Worm (Caenorhabditis elegans) whole organism, late embryonic: Measurements from ENCODE around the gene nhr-19.

ENCODE experiments used
- ceh-14 ChIP-seq: sonication (generic microtip); optimal IDR thresholded peaks from 2 replicates; lab custom pipeline; 2016; ENCODE audit warnings: missing genotype, missing genetic modification characterization, missing compliant biosample characterization
- elt-2 ChIP-seq: sonication (generic microtip); optimal IDR thresholded peaks from 2 replicates; lab custom pipeline; 2016; ENCODE audit warnings: missing genetic modification reagents, missing genetic modification characterization, missing compliant biosample characterization
- ets-4 ChIP-seq: sonication (generic microtip); optimal IDR thresholded peaks from 2 replicates; lab custom pipeline; 2016; ENCODE audit warnings: missing genetic modification characterization, missing compliant biosample characterization
- fax-1 ChIP-seq: sonication (generic microtip); optimal IDR thresholded peaks from 2 replicates; lab custom pipeline; 2016; ENCODE audit warnings: missing genotype, missing genetic modification characterization, missing compliant biosample characterization
- fkh-10 ChIP-seq: fragments of 150-350 bp; optimal IDR thresholded peaks from 2 replicates; lab custom pipeline; 2014; ENCODE audit warnings: missing biosample characterization, missing genetic modification reagents, missing genetic modification characterization
- fkh-6 ChIP-seq: sonication (generic microtip); optimal IDR thresholded peaks from 2 replicates; lab custom pipeline; 2016; ENCODE audit warnings: missing genetic modification characterization, missing compliant biosample characterization
- hlh-8 ChIP-seq: sonication (generic microtip); optimal IDR thresholded peaks from 2 replicates; lab custom pipeline; 2016; ENCODE audit warnings: missing genotype, missing genetic modification characterization, missing compliant biosample characterization
- lin-11 ChIP-seq: fragments of 200-800 bp; sonication (Bioruptor generic); optimal IDR thresholded peaks from 2 replicates; lab custom pipeline; 2018; ENCODE audit warnings: mild to moderate bottlenecking, missing genetic modification characterization, missing compliant biosample characterization
- nfya-1 ChIP-seq: sonication (generic microtip); optimal IDR thresholded peaks from 2 replicates; lab custom pipeline; 2017; ENCODE audit warnings: missing genetic modification characterization, mild to moderate bottlenecking, missing compliant biosample characterization, antibody characterized with exemption, moderate library complexity
- pax-1 ChIP-seq: fragments of 150-350 bp; optimal IDR thresholded peaks from 2 replicates; lab custom pipeline; 2014; ENCODE audit warnings: missing biosample characterization, missing genetic modification characterization
- pha-4 ChIP-seq: fragments of 150-350 bp; optimal IDR thresholded peaks from 2 replicates; lab custom pipeline; 2018; ENCODE audit warnings: missing biosample characterization, missing genetic modification reagents, missing genetic modification characterization
- ref-2 ChIP-seq: sonication (generic microtip); optimal IDR thresholded peaks from 2 replicates; lab custom pipeline; 2016; ENCODE audit warnings: missing genetic modification characterization, missing compliant biosample characterization
- sox-4 ChIP-seq: sonication (generic microtip); optimal IDR thresholded peaks from 2 replicates; lab custom pipeline; 2017; ENCODE audit warnings: mild to moderate bottlenecking, missing genetic modification characterization, inconsistent platforms, missing compliant biosample characterization
- syd-9 ChIP-seq: sonication (generic microtip); optimal IDR thresholded peaks from 2 replicates; lab custom pipeline; 2016; ENCODE audit warnings: mild to moderate bottlenecking, missing genetic modification characterization, moderate library complexity, missing compliant biosample characterization

ce11 chrII:9611347-9611923, 6.1 kb upstream of the nhr-19 start, which contains the start of the genes T15H9.5 and T15H9.4:
- no peak for TF ChIP-seq elt-2 (tag; lab: Kevin White, UChicago)
- no peak for TF ChIP-seq fkh-10
- TF ChIP-seq nfya-1 = no peak
- TF ChIP-seq pha-4 (tag; lab: Kevin White, UChicago) = no peak
- TF ChIP-seq ref-2 (tag; lab: Kevin White, UChicago) = no peak
- TF ChIP-seq syd-9 = no peak
- no peak for TF ChIP-seq fkh-6
- no peak for TF ChIP-seq sox-4 (tag; lab: Kevin White, UChicago)
- TF ChIP-seq pax-1 (tag; lab: Kevin White, UChicago) = no peak
- no peak for TF ChIP-seq ets-4 (tag; lab: Kevin White, UChicago)
- TF ChIP-seq lin-11 (tag; lab: Kevin White, UChicago) = no peak
- TF ChIP-seq ceh-14 (tag; lab: Kevin White, UChicago) = no peak
- no peak for TF ChIP-seq hlh-8 (tag; lab: Kevin White, UChicago)
- TF ChIP-seq fax-1 (tag; lab: Kevin White, UChicago) = no peak
